Fruit fly (Drosophila melanogaster) whole organism, wandering third instar larva: ENCODE measurements around the gene obst-H.

Experiments
- HLH106 ChIP-seq: fragments of 200-800 bp; optimal IDR thresholded peaks from 3 replicates; lab custom pipeline; 2019; ENCODE audit warnings: missing biosample characterization, mild to moderate bottlenecking, missing genetic modification characterization, moderate library complexity
- N ChIP-seq: fragments of >200 bp; optimal IDR thresholded peaks from 2 replicates; lab custom pipeline; 2018; ENCODE audit warnings: missing biosample characterization, missing external identifiers, missing genetic modification characterization
- Rel ChIP-seq, 2 experiments: fragments of 200-800 bp; sonication (Bioruptor generic) in 1 of 2; optimal IDR thresholded peaks; 2 replicates in 1 of 2; 3 replicates in 1 of 2; lab custom pipeline; 2016 to 2019; ENCODE audit warnings: mild to moderate bottlenecking in 2 of 2, missing biosample characterization in 2 of 2, missing genetic modification characterization in 2 of 2, moderate library complexity in 1 of 2
- dmrt93B ChIP-seq: fragments of 200-800 bp; sonication (Bioruptor generic); optimal IDR thresholded peaks from 2 replicates; lab custom pipeline; 2018; ENCODE audit warnings: missing biosample characterization, mild to moderate bottlenecking, missing genetic modification characterization
- jim ChIP-seq: fragments of 175-275, 200-325 bp; sonication (Bioruptor generic); optimal IDR thresholded peaks from 2 replicates; lab custom pipeline; 2016; ENCODE audit warnings: missing biosample characterization, mild to moderate bottlenecking, missing genetic modification characterization
- lola ChIP-seq: fragments of >200 bp; optimal IDR thresholded peaks from 2 replicates; lab custom pipeline; 2017; ENCODE audit warnings: missing biosample characterization, missing genetic modification characterization
- pan ChIP-seq: fragments of >200 bp; optimal IDR thresholded peaks from 2 replicates; lab custom pipeline; 2017
- tai ChIP-seq: sonication (Bioruptor generic); optimal IDR thresholded peaks from 2 replicates; lab custom pipeline; 2016; ENCODE audit warnings: missing biosample characterization, missing genetic modification characterization
- woc ChIP-seq: sonication (Bioruptor generic); optimal IDR thresholded peaks from 2 replicates; lab custom pipeline; 2016; ENCODE audit warnings: missing biosample characterization, mild to moderate bottlenecking, missing genetic modification characterization

dm6 chr3L:15494599-15495271, 34.3 kb downstream of the obst-H start:
- no peak for TF ChIP-seq HLH106 (tag; lab: Kevin White, UChicago)
- no peak for TF ChIP-seq pan (lab: Kevin White, UChicago)
- no peak for TF ChIP-seq Rel (GFP tag; optimal IDR thresholded peaks at IDR 0.05; lab: Kevin White, UChicago)
- TF ChIP-seq Rel (tag; optimal IDR thresholded peaks at IDR 0.05; lab: Kevin White, UChicago) = no peak
- no peak for TF ChIP-seq tai (GFP tag; lab: Kevin White, UChicago)
- TF ChIP-seq N (GFP tag; lab: Kevin White, UChicago) = no peak
- no peak for TF ChIP-seq jim (GFP tag; lab: Kevin White, UChicago)
- no peak for TF ChIP-seq woc (GFP tag; lab: Kevin White, UChicago)
- TF ChIP-seq lola (GFP tag; lab: Kevin White, UChicago) = no peak
- no peak for TF ChIP-seq dmrt93B (GFP tag; lab: Kevin White, UChicago)
